Fruit fly (Drosophila melanogaster): ENCODE measurements around the gene CG11902.

CG11902 gene

DNA sequence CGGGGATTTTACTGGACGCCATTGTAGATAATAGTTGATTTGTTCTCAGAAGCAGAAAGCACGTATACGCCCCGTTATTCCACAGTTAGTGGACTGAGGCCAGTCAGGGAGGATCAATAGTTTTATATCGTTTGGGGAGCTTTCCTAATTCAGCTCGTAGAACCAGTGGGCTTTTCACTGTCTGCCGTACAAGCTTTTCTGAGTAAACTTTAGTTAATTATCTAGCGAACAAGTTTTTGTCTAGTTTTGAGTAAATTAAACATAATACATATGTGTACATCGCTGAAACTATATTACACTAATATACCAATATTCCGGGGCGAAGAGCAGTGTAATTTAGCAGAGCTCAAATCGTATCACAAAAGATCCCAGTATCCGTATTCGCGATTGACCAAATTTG lies 12.4 kb upstream of the CG11902 start, which contains the start of gene CG10562:
CG10562 (minus strand) TSS at position 101 of the 400 bp plus-strand sequence.
- TF ChIP-seq topi (GFP tag; optimal IDR thresholded peaks at IDR 0.05) = no peak
- no peak for TF ChIP-seq esn (GFP tag; optimal IDR thresholded peaks at IDR 0.05)

dm6 chr3R:25328540-25328939 lies 6.5 kb upstream of the CG11902 start:
- TF ChIP-seq eg (GFP tag; IDR thresholded peaks at IDR 0.05) (0 out of 3 replicates have a peak, but pooled peaks have one; percentile 17), CG8119 (GFP tag; IDR thresholded peaks at IDR 0.05) (0 out of 3 replicates have a peak, but pooled peaks have one; percentile 28)

DNA sequence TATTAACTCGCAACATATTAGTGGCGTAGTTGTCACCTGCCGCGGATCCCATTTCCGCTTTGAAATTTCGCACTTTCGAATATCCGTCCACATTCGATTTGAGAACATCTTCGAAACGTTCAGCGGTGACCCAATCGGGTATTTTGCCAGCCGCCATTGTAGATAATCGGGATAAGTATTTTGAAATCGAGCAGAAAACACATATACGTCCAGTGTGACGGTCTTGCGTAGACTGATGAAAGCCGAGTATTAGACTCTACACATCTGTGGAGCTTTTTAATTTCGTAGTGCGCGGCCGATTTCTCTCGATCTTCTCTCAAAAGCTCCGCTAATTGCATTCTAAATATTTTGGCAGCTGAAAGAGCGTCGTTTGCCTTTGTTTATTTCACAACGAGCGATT lies 6.0 kb upstream of the CG11902 start, which contains the start of gene CHKov1:
CHKov1 (minus strand) TSS at position 238 of the 400 bp plus-strand sequence.
- TF ChIP-seq Smox (GFP tag; optimal IDR thresholded peaks at IDR 0.05) (no peak), eg (GFP tag; IDR thresholded peaks at IDR 0.05) (no peak), CG11902 (GFP tag; optimal IDR thresholded peaks at IDR 0.05) (no peak), vri (GFP tag; optimal IDR thresholded peaks at IDR 0.05) (peak; percentile 30), CG15336 (GFP tag; IDR thresholded peaks at IDR 0.05) (0 out of 2 replicates have a peak, but pooled peaks have one; percentile 21), CG11294 (GFP tag; IDR thresholded peaks at IDR 0.05) (no peak)

DNA sequence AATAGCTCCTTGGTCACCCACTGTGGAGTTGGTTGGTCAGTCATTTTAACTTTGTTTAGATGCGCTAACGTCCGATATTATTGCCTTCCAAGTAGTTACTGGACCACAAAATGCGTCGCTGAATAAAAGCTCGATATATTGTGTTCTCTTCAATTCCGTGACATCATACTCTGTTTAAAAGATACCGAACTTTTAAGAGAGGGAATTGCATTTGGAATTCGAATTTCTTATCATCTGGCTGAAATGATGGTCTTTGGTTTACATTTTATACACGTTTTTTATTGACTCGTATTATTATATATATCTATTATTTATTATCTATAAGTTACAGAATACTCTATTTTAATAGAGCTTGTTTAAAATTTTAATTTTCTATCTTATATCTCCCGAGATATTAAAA lies 4.0 kb upstream of the CG11902 start, which contains the start of gene CHKov2:
CHKov2 (minus strand) TSS at position 101 of the 400 bp plus-strand sequence.
- no peak for TF ChIP-seq lz (GFP tag; optimal IDR thresholded peaks at IDR 0.05)
- TF ChIP-seq net (GFP tag; optimal IDR thresholded peaks at IDR 0.05) = no peak
- no peak for TF ChIP-seq CG6808 (GFP tag; optimal IDR thresholded peaks at IDR 0.05)
- no peak for TF ChIP-seq Eip78C (GFP tag)
- no peak for TF ChIP-seq cyc (GFP tag; optimal IDR thresholded peaks at IDR 0.05)
- TF ChIP-seq OdsH (GFP tag; optimal IDR thresholded peaks at IDR 0.05) = no peak
- no peak for TF ChIP-seq Smox (GFP tag; optimal IDR thresholded peaks at IDR 0.05)

- TF ChIP-seq lz (GFP tag; optimal IDR thresholded peaks at IDR 0.05) = no peak
- no peak for TF ChIP-seq Ets96B (tag; optimal IDR thresholded peaks at IDR 0.05)
- TF ChIP-seq CG8119 (GFP tag; IDR thresholded peaks at IDR 0.05) = no peak
Measured at dm6 chr3R:25339952-25340351, 4.9 kb downstream of the CG11902 start, which contains the start of gene rha. TSS of gene rha (plus strand) at chr3R:25340252.

DNA sequence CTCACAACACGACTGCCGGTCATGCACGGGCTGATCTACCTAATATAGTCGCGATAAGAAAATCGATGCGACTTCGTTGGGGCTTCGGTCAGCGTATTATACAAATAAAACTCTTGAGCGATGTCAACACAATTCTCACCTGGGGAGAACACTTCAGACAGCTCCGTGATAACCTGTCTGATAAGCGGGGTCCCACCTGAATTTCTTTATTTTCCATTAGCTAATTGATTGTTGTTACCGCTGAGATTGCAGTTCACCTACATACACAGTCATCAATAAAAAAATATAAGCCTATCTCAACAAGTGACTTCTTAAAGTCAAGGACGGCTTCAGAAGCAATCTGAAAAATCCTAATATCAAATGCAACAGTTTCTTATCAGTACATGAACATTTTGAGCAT lies 11.8 kb downstream of the CG11902 start, which contains the start of gene tobi:
tobi (minus strand) TSS at position 23 of the 400 bp plus-strand sequence.
- no peak for TF ChIP-seq fd59A (GFP tag; optimal IDR thresholded peaks at IDR 0.05)
- no peak for TF ChIP-seq CG6792 (GFP tag; optimal IDR thresholded peaks at IDR 0.05)
- TF ChIP-seq ss (GFP tag; optimal IDR thresholded peaks at IDR 0.05) = no peak
- no peak for TF ChIP-seq Hr39 (GFP tag; optimal IDR thresholded peaks at IDR 0.05)
- no peak for TF ChIP-seq topi (GFP tag; optimal IDR thresholded peaks at IDR 0.05)
- TF ChIP-seq CG11294 (GFP tag; IDR thresholded peaks at IDR 0.05) = no peak
- TF ChIP-seq salr (GFP tag; optimal IDR thresholded peaks at IDR 0.05) = no peak
- TF ChIP-seq CG4318 (GFP tag; optimal IDR thresholded peaks at IDR 0.05) = no peak
- TF ChIP-seq CG32006 (GFP tag; optimal IDR thresholded peaks at IDR 0.05) = no peak
- TF ChIP-seq Blimp-1 (GFP tag; optimal IDR thresholded peaks at IDR 0.05) = no peak
- no peak for TF ChIP-seq CG9139 (GFP tag; optimal IDR thresholded peaks at IDR 0.05)
- no peak for TF ChIP-seq CG10631 (GFP tag; optimal IDR thresholded peaks at IDR 0.05)
- TF ChIP-seq CG6163 (GFP tag; IDR thresholded peaks at IDR 0.05) = no peak
- TF ChIP-seq fkh (GFP tag; optimal IDR thresholded peaks at IDR 0.05) = no peak
- TF ChIP-seq net (GFP tag; optimal IDR thresholded peaks at IDR 0.05) = no peak
- TF ChIP-seq Met (GFP tag; optimal IDR thresholded peaks at IDR 0.05) = no peak
- TF ChIP-seq Sox15 (GFP tag; optimal IDR thresholded peaks at IDR 0.05) = no peak
- no peak for TF ChIP-seq CG11902 (GFP tag; optimal IDR thresholded peaks at IDR 0.05)
